Fruit fly (Drosophila melanogaster) whole organism, embryonic: ENCODE results near the gene CG42541.

ENCODE experiments used
- Adf1 ChIP-seq: fragments of 200-800 bp; sonication (Bioruptor generic); IDR thresholded peaks from 2 replicates; pipeline ENCODE4 v1.3.6; 2022; ENCODE audit warnings: missing biosample characterization, missing genetic modification characterization
- Antp ChIP-seq: fragments of 200-800 bp; sonication (Bioruptor generic); optimal IDR thresholded peaks from 3 replicates; lab custom pipeline; 2016; ENCODE audit warnings: missing biosample characterization, missing genetic modification characterization
- Bgb ChIP-seq: fragments of 200-800 bp; sonication (Bioruptor generic); IDR thresholded peaks from 2 replicates; pipeline ENCODE4 v1.3.6; 2022; ENCODE audit warnings: missing biosample characterization, missing genetic modification characterization; ENCODE audit not compliant: partially characterized antibody
- CG10462 ChIP-seq: fragments of 200-800 bp; sonication (Bioruptor generic); optimal IDR thresholded peaks from 2 replicates; lab custom pipeline; 2016; ENCODE audit warnings: missing biosample characterization, missing genetic modification characterization
- CG11560 ChIP-seq: fragments of 200-800 bp; sonication (Bioruptor generic); IDR thresholded peaks from 3 replicates; pipeline ENCODE4 v1.3.6; 2022; ENCODE audit warnings: missing biosample characterization, missing genetic modification characterization
- CG12104 ChIP-seq: fragments of 200-800 bp; sonication (Bioruptor generic); optimal IDR thresholded peaks from 3 replicates; lab custom pipeline; 2016; ENCODE audit warnings: missing biosample characterization, missing genetic modification characterization
- CG13424 ChIP-seq: fragments of 200-800 bp; sonication (Bioruptor generic); optimal IDR thresholded peaks from 2 replicates; lab custom pipeline; 2019; ENCODE audit warnings: missing biosample characterization, mild to moderate bottlenecking, missing genetic modification characterization, moderate library complexity
- CG14710 ChIP-seq: fragments of 200-800 bp; sonication (Bioruptor generic); optimal IDR thresholded peaks from 3 replicates; lab custom pipeline; 2019; ENCODE audit warnings: missing biosample characterization, mild to moderate bottlenecking, missing genetic modification characterization, moderate library complexity
- CG14860 ChIP-seq: fragments of 200-800 bp; sonication (Bioruptor generic); IDR thresholded peaks from 3 replicates; pipeline ENCODE4 v1.3.6; 2022; ENCODE audit warnings: missing biosample characterization, missing genetic modification characterization; ENCODE audit not compliant: partially characterized antibody
- CG17186 ChIP-seq: fragments of 200-800 bp; sonication (Bioruptor generic); optimal IDR thresholded peaks from 3 replicates; lab custom pipeline; 2017; ENCODE audit warnings: missing biosample characterization, missing genetic modification reagents, missing genetic modification characterization
- CG2678 ChIP-seq: fragments of 200-800 bp; sonication (Bioruptor generic); optimal IDR thresholded peaks from 3 replicates; lab custom pipeline; 2019; ENCODE audit warnings: missing biosample characterization, mild to moderate bottlenecking, missing genetic modification characterization, moderate library complexity
- CG2875 ChIP-seq: fragments of 200-800 bp; sonication (Bioruptor generic); optimal IDR thresholded peaks from 2 replicates; lab custom pipeline; 2017; ENCODE audit warnings: missing biosample characterization, mild to moderate bottlenecking, missing genetic modification characterization, missing genetic modification reagents
- CG3065 ChIP-seq: fragments of 200-800 bp; sonication (Bioruptor generic); optimal IDR thresholded peaks from 2 replicates; lab custom pipeline; 2016; ENCODE audit warnings: missing biosample characterization, missing genetic modification characterization
- CG3281 ChIP-seq: fragments of 200-800 bp; sonication (Bioruptor generic); optimal IDR thresholded peaks from 3 replicates; lab custom pipeline; 2017; ENCODE audit warnings: missing biosample characterization, mild to moderate bottlenecking, missing genetic modification characterization
- CG34224 ChIP-seq: fragments of 200-800 bp; sonication (Bioruptor generic); IDR thresholded peaks from 3 replicates; pipeline ENCODE4 v1.3.6; 2022; ENCODE audit warnings: missing biosample characterization, missing genetic modification characterization; ENCODE audit not compliant: partially characterized antibody
- CG6791 ChIP-seq: fragments of 200-800 bp; sonication (Bioruptor generic); IDR thresholded peaks from 3 replicates; pipeline ENCODE4 v1.3.6; 2022; ENCODE audit warnings: missing biosample characterization, missing genetic modification characterization; ENCODE audit not compliant: partially characterized antibody
- CG7928 ChIP-seq: fragments of 200-800 bp; sonication (Bioruptor generic); optimal IDR thresholded peaks from 2 replicates; lab custom pipeline; 2017; ENCODE audit warnings: missing biosample characterization, mild to moderate bottlenecking, missing genetic modification characterization
- CG8388 ChIP-seq: fragments of 200-800 bp; sonication (Bioruptor generic); optimal IDR thresholded peaks from 2 replicates; lab custom pipeline; 2019; ENCODE audit warnings: missing biosample characterization, mild to moderate bottlenecking, missing genetic modification characterization, moderate library complexity
- CG8478 ChIP-seq: fragments of >200 bp; optimal IDR thresholded peaks from 2 replicates; lab custom pipeline; 2018
- CG9876 ChIP-seq: fragments of 200-800 bp; sonication (Bioruptor generic); optimal IDR thresholded peaks from 2 replicates; lab custom pipeline; 2016; ENCODE audit warnings: missing biosample characterization, missing genetic modification characterization
- Deaf1 ChIP-seq: fragments of 200-800 bp; optimal IDR thresholded peaks from 3 replicates; lab custom pipeline; 2019; ENCODE audit warnings: missing biosample characterization, mild to moderate bottlenecking, missing genetic modification characterization, moderate library complexity
- Dip2 ChIP-seq: fragments of 200-800 bp; sonication (Bioruptor generic); IDR thresholded peaks from 2 replicates; pipeline ENCODE4 v1.3.6; 2022; ENCODE audit warnings: missing biosample characterization, missing genetic modification characterization
- Dp ChIP-seq: fragments of 200-800 bp; sonication (Bioruptor generic); optimal IDR thresholded peaks from 2 replicates; lab custom pipeline; 2018; ENCODE audit warnings: missing biosample characterization, mild to moderate bottlenecking, missing genetic modification characterization, moderate library complexity
- Dref ChIP-seq: fragments of 200-800 bp; sonication (Bioruptor generic); IDR thresholded peaks from 2 replicates; pipeline ENCODE4 v1.3.6; 2022; ENCODE audit warnings: missing biosample characterization, missing genetic modification characterization
- Ets97D ChIP-seq: fragments of 200-800 bp; sonication (Bioruptor generic); optimal IDR thresholded peaks from 3 replicates; lab custom pipeline; 2016; ENCODE audit warnings: missing biosample characterization, missing genetic modification characterization
- MBD-R2 ChIP-seq: fragments of 200-800 bp; sonication (Bioruptor generic); IDR thresholded peaks from 2 replicates; pipeline ENCODE4 v1.3.6; 2022; ENCODE audit warnings: missing biosample characterization, missing genetic modification characterization
- MESR4 ChIP-seq: fragments of 200-800 bp; sonication (Bioruptor generic); optimal IDR thresholded peaks from 2 replicates; lab custom pipeline; 2018; ENCODE audit warnings: missing biosample characterization, mild to moderate bottlenecking, missing genetic modification characterization, moderate library complexity
- Ptx1 ChIP-seq: fragments of 200-800 bp; sonication (Bioruptor generic); IDR thresholded peaks from 2 replicates; pipeline ENCODE4 v1.3.6; 2022; ENCODE audit warnings: missing biosample characterization, missing genetic modification characterization
- Sry-δ ChIP-seq: fragments of 200-800 bp; sonication (Bioruptor generic); optimal IDR thresholded peaks from 2 replicates; lab custom pipeline; 2016; ENCODE audit warnings: missing biosample characterization, missing genetic modification characterization
- YL-1 ChIP-seq: fragments of 200-800 bp; sonication (Bioruptor generic); optimal IDR thresholded peaks from 3 replicates; lab custom pipeline; 2017; ENCODE audit warnings: missing biosample characterization, mild to moderate bottlenecking, missing genetic modification characterization
- amos ChIP-seq: fragments of 200-800 bp; sonication (Bioruptor generic); IDR thresholded peaks from 2 replicates; pipeline ENCODE4 v1.3.6; 2022; ENCODE audit warnings: missing biosample characterization, missing genetic modification characterization; ENCODE audit not compliant: partially characterized antibody
- ato ChIP-seq: fragments of 200-800 bp; sonication (Bioruptor generic); IDR thresholded peaks from 2 replicates; pipeline ENCODE4 v1.3.6; 2022; ENCODE audit warnings: missing biosample characterization, missing genetic modification characterization; ENCODE audit not compliant: partially characterized antibody
- bbx ChIP-seq: fragments of 200-800 bp; sonication (Bioruptor generic); IDR thresholded peaks from 2 replicates; pipeline ENCODE4 v1.3.6; 2022; ENCODE audit warnings: missing biosample characterization, missing genetic modification characterization; ENCODE audit not compliant: partially characterized antibody
- gce ChIP-seq: fragments of 200-800 bp; sonication (Bioruptor generic); IDR thresholded peaks from 3 replicates; pipeline ENCODE4 v1.3.6; 2022; ENCODE audit warnings: missing biosample characterization, missing genetic modification characterization
- gfzf ChIP-seq: fragments of 200-800 bp; sonication (Bioruptor generic); optimal IDR thresholded peaks from 2 replicates; lab custom pipeline; 2016; ENCODE audit warnings: missing biosample characterization, mild to moderate bottlenecking, missing genetic modification characterization, moderate library complexity
- hb ChIP-seq: fragments of 200-800 bp; sonication (Bioruptor generic); IDR thresholded peaks from 3 replicates; pipeline ENCODE4 v1.3.6; 2022; ENCODE audit warnings: missing biosample characterization, missing genetic modification characterization; ENCODE audit not compliant: partially characterized antibody
- insv ChIP-seq, 2 experiments: fragments of 200-800 bp; sonication (Bioruptor generic); optimal IDR thresholded peaks; 3 replicates each; lab custom pipeline; 2016 to 2018; ENCODE audit warnings: missing biosample characterization in 2 of 2, missing genetic modification characterization in 2 of 2
- knrl ChIP-seq: fragments of 200-800 bp; sonication (Bioruptor generic); IDR thresholded peaks from 3 replicates; pipeline ENCODE4 v1.3.6; 2022; ENCODE audit warnings: missing biosample characterization, missing genetic modification characterization; ENCODE audit not compliant: partially characterized antibody
- lola ChIP-seq, 3 experiments: fragments of >200 bp in 2 of 3; fragments of 200-800 bp in 1 of 3; sonication (Bioruptor generic) in 1 of 3; optimal IDR thresholded peaks; 2 replicates each; lab custom pipeline; 2017 to 2019; ENCODE audit warnings: missing biosample characterization in 3 of 3, missing genetic modification characterization in 3 of 3, mild to moderate bottlenecking in 1 of 3, moderate library complexity in 1 of 3
- mld ChIP-seq: fragments of 200-800 bp; sonication (Bioruptor generic); IDR thresholded peaks from 3 replicates; pipeline ENCODE4 v1.3.6; 2022; ENCODE audit warnings: missing biosample characterization, missing genetic modification characterization; ENCODE audit not compliant: partially characterized antibody
- nom ChIP-seq: fragments of 200-800 bp; sonication (Bioruptor generic); optimal IDR thresholded peaks from 2 replicates; lab custom pipeline; 2017; ENCODE audit warnings: missing biosample characterization, missing genetic modification characterization, mild to moderate bottlenecking, moderate library complexity, missing genetic modification reagents
- pzg ChIP-seq: fragments of 200-800 bp; sonication (Bioruptor generic); optimal IDR thresholded peaks from 3 replicates; lab custom pipeline; 2018; ENCODE audit warnings: missing biosample characterization, mild to moderate bottlenecking, missing genetic modification characterization, moderate library complexity
- sd ChIP-seq: fragments of 200-800 bp; sonication (Bioruptor generic); optimal IDR thresholded peaks from 3 replicates; lab custom pipeline; 2018; ENCODE audit warnings: missing biosample characterization, mild to moderate bottlenecking, missing genetic modification characterization, moderate library complexity
- sna ChIP-seq: fragments of 200-800 bp; sonication (Bioruptor generic); IDR thresholded peaks from 2 replicates; pipeline ENCODE4 v1.3.6; 2022; ENCODE audit warnings: missing biosample characterization, missing genetic modification characterization; ENCODE audit not compliant: partially characterized antibody
- tin ChIP-seq: fragments of 200-800 bp; sonication (Bioruptor generic); optimal IDR thresholded peaks from 3 replicates; lab custom pipeline; 2016; ENCODE audit warnings: missing biosample characterization, missing genetic modification characterization
- trem ChIP-seq: fragments of 200-800 bp; optimal IDR thresholded peaks from 3 replicates; lab custom pipeline; 2019; ENCODE audit warnings: missing biosample characterization, mild to moderate bottlenecking, missing genetic modification characterization, moderate library complexity
- ttk ChIP-seq: fragments of 200-800 bp; sonication (Bioruptor generic); IDR thresholded peaks from 2 replicates; pipeline ENCODE4 v2.1.2; 2022; ENCODE audit warnings: missing biosample characterization, missing genetic modification characterization
- vnd ChIP-seq: fragments of 200-800 bp; sonication (Bioruptor generic); IDR thresholded peaks from 3 replicates; pipeline ENCODE4 v1.3.6; 2022; ENCODE audit warnings: missing biosample characterization, missing genetic modification characterization; ENCODE audit not compliant: partially characterized antibody

The CG42541 gene

DNA sequence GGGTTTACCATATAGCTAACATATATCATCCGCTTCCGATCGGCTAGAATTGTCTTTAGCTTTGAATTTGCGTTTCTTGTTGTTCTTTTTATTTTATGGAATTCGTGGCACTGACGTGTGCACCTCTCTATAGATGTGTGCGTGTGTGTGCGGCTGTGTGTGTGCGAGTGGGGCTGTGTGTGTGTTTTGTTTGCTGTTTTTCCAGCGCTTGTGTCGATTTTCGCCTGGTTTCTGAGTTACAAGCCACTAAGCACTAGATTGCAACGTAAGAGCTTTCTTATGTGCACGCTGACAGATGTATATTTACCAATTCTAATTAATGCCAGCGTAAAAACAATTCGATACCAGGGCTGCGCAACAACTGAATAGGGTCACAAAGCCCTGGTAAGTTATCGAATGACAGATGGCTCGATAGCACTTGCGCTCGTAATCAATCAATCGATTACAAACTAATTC, 34.6 kb upstream of the CG42541 start, which contains the start of gene lva (continued):
- TF ChIP-seq Ets97D = peak; percentile 8
- no peak for TF ChIP-seq lola (GFP tag; optimal IDR thresholded peaks at IDR 0.05; lab: Kevin White, UChicago)
- TF ChIP-seq Ptx1 (GFP tag; lab: Robert Waterston, UW) = no peak
- no peak for TF ChIP-seq gce (GFP tag; lab: Robert Waterston, UW)
- peak; percentile 40; the same call in 1 of the 2 replicates for TF ChIP-seq Bgb (GFP tag; lab: Robert Waterston, UW)
- TF ChIP-seq tin (GFP tag; lab: Kevin White, UChicago) = no peak
- TF ChIP-seq MBD-R2 (GFP tag; lab: Robert Waterston, UW) = peak; percentile 57
- TF ChIP-seq gfzf (GFP tag; lab: Kevin White, UChicago) = peak; percentile 22
- no peak for TF ChIP-seq CG9876 (GFP tag; lab: Kevin White, UChicago)
- no peak for TF ChIP-seq Dip2 (GFP tag; lab: Robert Waterston, UW)
- TF ChIP-seq CG8478 = peak; percentile 89
- TF ChIP-seq Dp = peak; percentile 84
- no peak for TF ChIP-seq sd (tag; lab: Kevin White, UChicago)
- TF ChIP-seq sna (GFP tag; lab: Robert Waterston, UW) = 0 out of 2 replicates have a peak, but pooled peaks have one; percentile 50
- TF ChIP-seq CG11560 = peak; percentile 99
- TF ChIP-seq CG17186 (GFP tag; lab: Kevin White, UChicago) = peak; percentile 74
- TF ChIP-seq bbx = 0 out of 2 replicates have a peak, but pooled peaks have one; percentile 21
- peak in 1 of 2 experiments; percentile 17 for TF ChIP-seq insv (GFP tag; optimal IDR thresholded peaks at IDR 0.05; lab: Kevin White, UChicago)
- no peak for TF ChIP-seq ttk (GFP tag; lab: Robert Waterston, UW)
- no peak for TF ChIP-seq Adf1 (GFP tag; lab: Robert Waterston, UW)
- TF ChIP-seq CG7928 (GFP tag; lab: Kevin White, UChicago) = peak; percentile 98
- 0 out of 3 replicates have a peak, but pooled peaks have one; percentile 19 for TF ChIP-seq mld (GFP tag; lab: Robert Waterston, UW)
- no peak for TF ChIP-seq CG2875 (GFP tag; lab: Kevin White, UChicago)
- 0 out of 3 replicates have a peak, but pooled peaks have one; percentile 41 for TF ChIP-seq vnd
- TF ChIP-seq ato (GFP tag; lab: Robert Waterston, UW) = peak; percentile 62
- peak; percentile 56; the same call in 1 of the 3 replicates for TF ChIP-seq hb (GFP tag; lab: Robert Waterston, UW)
- 0 out of 3 replicates have a peak, but pooled peaks have one; percentile 44 for TF ChIP-seq CG14860
- peak; percentile 92 for TF ChIP-seq YL-1 (GFP tag; lab: Kevin White, UChicago)
- peak; percentile 89 for TF ChIP-seq Dref (GFP tag; lab: Robert Waterston, UW)
- no peak for TF ChIP-seq CG12104
- no peak for TF ChIP-seq CG3065
- no peak for TF ChIP-seq Deaf1 (tag; lab: Kevin White, UChicago)
- no peak for TF ChIP-seq CG2678
- no peak for TF ChIP-seq nom
- peak; percentile 63 for TF ChIP-seq CG6791 (GFP tag; lab: Robert Waterston, UW)
- TF ChIP-seq CG3281 (GFP tag; lab: Kevin White, UChicago) = peak; percentile 87
- TF ChIP-seq CG10462 (GFP tag; lab: Kevin White, UChicago) = no peak
- no peak for TF ChIP-seq CG13424 (tag; lab: Kevin White, UChicago)
- peak; percentile 97 for TF ChIP-seq MESR4 (GFP tag; lab: Kevin White, UChicago)
- TF ChIP-seq CG14710 (tag; lab: Kevin White, UChicago) = peak; percentile 51
- TF ChIP-seq Antp = no peak
- TF ChIP-seq CG34224 = peak; percentile 19; the same call in 1 of the 3 replicates
- peak; percentile 43; the same call in 1 of the 2 replicates for TF ChIP-seq amos (GFP tag; lab: Robert Waterston, UW)
- TF ChIP-seq knrl (GFP tag; lab: Robert Waterston, UW) = peak; percentile 14; the same call in 1 of the 3 replicates
- TF ChIP-seq CG8388 (GFP tag; lab: Kevin White, UChicago) = no peak
- TF ChIP-seq pzg = peak; percentile 76
- TF ChIP-seq Sry-δ (GFP tag; lab: Kevin White, UChicago) = peak; percentile 63
- peak; percentile 51 for TF ChIP-seq trem
